Fruit fly (Drosophila melanogaster) whole organism, embryonic: Measurements from ENCODE around the gene mus302.

Experiments
- Aef1 ChIP-seq: fragments of 200-800 bp; sonication (Bioruptor generic); IDR thresholded peaks from 3 replicates; pipeline ENCODE4 v1.3.6; 2022; ENCODE audit warnings: missing biosample characterization, missing genetic modification characterization
- Bdp1 ChIP-seq: fragments of 200-800 bp; sonication (Bioruptor generic); optimal IDR thresholded peaks from 3 replicates; lab custom pipeline; 2016; ENCODE audit warnings: missing biosample characterization, missing genetic modification characterization
- BtbVII ChIP-seq: fragments of 200-800 bp; sonication (Bioruptor generic); optimal IDR thresholded peaks from 3 replicates; lab custom pipeline; 2017; ENCODE audit warnings: missing biosample characterization, mild to moderate bottlenecking, missing genetic modification characterization
- CG10321 ChIP-seq: fragments of 200-800 bp; sonication (Bioruptor generic); IDR thresholded peaks from 2 replicates; pipeline ENCODE4 v1.3.6; 2022; ENCODE audit warnings: missing biosample characterization, missing genetic modification characterization
- CG11093 ChIP-seq: fragments of 200-800 bp; sonication (Bioruptor generic); IDR thresholded peaks from 3 replicates; pipeline ENCODE4 v1.3.6; 2022; ENCODE audit warnings: missing biosample characterization, missing genetic modification characterization
- CG12155 ChIP-seq: fragments of 200-800 bp; sonication (Bioruptor generic); optimal IDR thresholded peaks from 3 replicates; lab custom pipeline; 2016; ENCODE audit warnings: missing biosample characterization, missing genetic modification characterization
- CG13424 ChIP-seq: fragments of 200-800 bp; sonication (Bioruptor generic); optimal IDR thresholded peaks from 2 replicates; lab custom pipeline; 2019; ENCODE audit warnings: missing biosample characterization, mild to moderate bottlenecking, missing genetic modification characterization, moderate library complexity
- CG14050 ChIP-seq: fragments of 200-800 bp; sonication (Bioruptor generic); IDR thresholded peaks from 3 replicates; pipeline ENCODE4 v1.3.6; 2022; ENCODE audit warnings: missing biosample characterization, missing genetic modification characterization
- CG14860 ChIP-seq: fragments of 200-800 bp; sonication (Bioruptor generic); IDR thresholded peaks from 3 replicates; pipeline ENCODE4 v1.3.6; 2022; ENCODE audit warnings: missing biosample characterization, missing genetic modification characterization; ENCODE audit not compliant: partially characterized antibody
- CG15269 ChIP-seq: fragments of 200-800 bp; sonication (Bioruptor generic); optimal IDR thresholded peaks from 2 replicates; lab custom pipeline; 2018; ENCODE audit warnings: missing biosample characterization, mild to moderate bottlenecking, missing genetic modification characterization, moderate library complexity
- CG17385 ChIP-seq: fragments of 200-800 bp; sonication (Bioruptor generic); optimal IDR thresholded peaks from 3 replicates; lab custom pipeline; 2018; ENCODE audit warnings: missing biosample characterization, mild to moderate bottlenecking, missing genetic modification characterization
- CG30431 ChIP-seq: fragments of 200-800 bp; sonication (Bioruptor generic); optimal IDR thresholded peaks from 2 replicates; lab custom pipeline; 2017; ENCODE audit warnings: missing biosample characterization, missing genetic modification characterization
- CG3163 ChIP-seq: fragments of 200-800 bp; sonication (Bioruptor generic); optimal IDR thresholded peaks from 3 replicates; lab custom pipeline; 2016; ENCODE audit warnings: missing biosample characterization, missing genetic modification characterization
- CG3281 ChIP-seq: fragments of 200-800 bp; sonication (Bioruptor generic); optimal IDR thresholded peaks from 3 replicates; lab custom pipeline; 2017; ENCODE audit warnings: missing biosample characterization, mild to moderate bottlenecking, missing genetic modification characterization
- CG5245 ChIP-seq: fragments of 200-800 bp; sonication (Bioruptor generic); optimal IDR thresholded peaks from 3 replicates; lab custom pipeline; 2016; ENCODE audit warnings: missing biosample characterization, missing genetic modification characterization
- CG7839 ChIP-seq: fragments of 200-800 bp; sonication (Bioruptor generic); optimal IDR thresholded peaks from 3 replicates; lab custom pipeline; 2018; ENCODE audit warnings: missing biosample characterization, mild to moderate bottlenecking, missing genetic modification characterization, moderate library complexity
- CG7987 ChIP-seq: fragments of 200-800 bp; sonication (Bioruptor generic); optimal IDR thresholded peaks from 2 replicates; lab custom pipeline; 2018; ENCODE audit warnings: missing biosample characterization, mild to moderate bottlenecking, missing genetic modification characterization, moderate library complexity
- CG8089 ChIP-seq: fragments of 200-800 bp; sonication (Bioruptor generic); optimal IDR thresholded peaks from 3 replicates; lab custom pipeline; 2016; ENCODE audit warnings: missing biosample characterization, missing genetic modification characterization
- CoRest ChIP-seq: fragments of 200-800 bp; sonication (Bioruptor generic); optimal IDR thresholded peaks from 3 replicates; lab custom pipeline; 2018; ENCODE audit warnings: missing biosample characterization, mild to moderate bottlenecking, missing genetic modification characterization, moderate library complexity
- Ets97D ChIP-seq: fragments of 200-800 bp; sonication (Bioruptor generic); optimal IDR thresholded peaks from 3 replicates; lab custom pipeline; 2016; ENCODE audit warnings: missing biosample characterization, missing genetic modification characterization
- Fer3 ChIP-seq: fragments of 200-800 bp; sonication (Bioruptor generic); optimal IDR thresholded peaks from 2 replicates; lab custom pipeline; 2018; ENCODE audit warnings: missing biosample characterization, mild to moderate bottlenecking, missing genetic modification characterization, moderate library complexity
- GATAe ChIP-seq: fragments of 200-800 bp; sonication (Bioruptor generic); conservative IDR thresholded peaks from 2 replicates; pipeline ENCODE4 v1.3.6; 2022; ENCODE audit warnings: missing biosample characterization, missing genetic modification characterization
- H15 ChIP-seq: fragments of 200-800 bp; sonication (Bioruptor generic); IDR thresholded peaks from 3 replicates; pipeline ENCODE4 v1.3.6; 2022; ENCODE audit warnings: missing biosample characterization, missing genetic modification characterization
- HLHmδ ChIP-seq: fragments of 200-800 bp; sonication (Bioruptor generic); optimal IDR thresholded peaks from 2 replicates; lab custom pipeline; 2018; ENCODE audit warnings: missing biosample characterization, mild to moderate bottlenecking, missing genetic modification characterization, moderate library complexity
- Jarid2 ChIP-seq: fragments of 200-800 bp; sonication (Bioruptor generic); optimal IDR thresholded peaks from 3 replicates; lab custom pipeline; 2017; ENCODE audit warnings: mild to moderate bottlenecking, missing biosample characterization, missing genetic modification reagents, missing genetic modification characterization
- MESR4 ChIP-seq: fragments of 200-800 bp; sonication (Bioruptor generic); optimal IDR thresholded peaks from 2 replicates; lab custom pipeline; 2018; ENCODE audit warnings: missing biosample characterization, mild to moderate bottlenecking, missing genetic modification characterization, moderate library complexity
- Oli ChIP-seq: fragments of 200-800 bp; sonication (Bioruptor generic); optimal IDR thresholded peaks from 2 replicates; lab custom pipeline; 2018; ENCODE audit warnings: missing biosample characterization, mild to moderate bottlenecking, missing genetic modification characterization, moderate library complexity
- Sin3A ChIP-seq: fragments of >200 bp; optimal IDR thresholded peaks from 2 replicates; lab custom pipeline; 2018
- al ChIP-seq: fragments of 200-800 bp; sonication (Bioruptor generic); IDR thresholded peaks from 2 replicates; pipeline ENCODE4 v1.3.6; 2022; ENCODE audit warnings: missing biosample characterization, missing genetic modification characterization
- amos ChIP-seq: fragments of 200-800 bp; sonication (Bioruptor generic); IDR thresholded peaks from 2 replicates; pipeline ENCODE4 v1.3.6; 2022; ENCODE audit warnings: missing biosample characterization, missing genetic modification characterization; ENCODE audit not compliant: partially characterized antibody
- chinmo ChIP-seq: fragments of 200-800 bp; sonication (Bioruptor generic); IDR thresholded peaks from 4 replicates; pipeline ENCODE4 v1.3.6; 2022; ENCODE audit warnings: missing biosample characterization, missing genetic modification characterization; ENCODE audit not compliant: partially characterized antibody
- dan ChIP-seq: fragments of 200-800 bp; sonication (Bioruptor generic); IDR thresholded peaks from 2 replicates; pipeline ENCODE4 v1.3.6; 2022; ENCODE audit warnings: missing biosample characterization, missing genetic modification characterization
- eve ChIP-seq, 2 experiments: fragments of >200 bp; optimal IDR thresholded peaks; 2 replicates each; lab custom pipeline; 2017; ENCODE audit warnings: missing biosample characterization in 2 of 2, missing genetic modification characterization in 2 of 2
- inv ChIP-seq: fragments of 200-800 bp; sonication (Bioruptor generic); IDR thresholded peaks from 2 replicates; pipeline ENCODE4 v1.3.6; 2022; ENCODE audit warnings: missing biosample characterization, missing genetic modification characterization; ENCODE audit not compliant: partially characterized antibody
- knrl ChIP-seq: fragments of 200-800 bp; sonication (Bioruptor generic); IDR thresholded peaks from 3 replicates; pipeline ENCODE4 v1.3.6; 2022; ENCODE audit warnings: missing biosample characterization, missing genetic modification characterization; ENCODE audit not compliant: partially characterized antibody
- lab ChIP-seq: fragments of 200-800 bp; sonication (Bioruptor generic); optimal IDR thresholded peaks from 3 replicates; lab custom pipeline; 2017; ENCODE audit warnings: missing biosample characterization, missing genetic modification characterization, mild to moderate bottlenecking, moderate library complexity, missing genetic modification reagents
- luna ChIP-seq: fragments of 200-800 bp; sonication (Bioruptor generic); optimal IDR thresholded peaks from 2 replicates; lab custom pipeline; 2016; ENCODE audit warnings: missing biosample characterization, missing genetic modification characterization
- peb ChIP-seq: fragments of 200-800 bp; sonication (Bioruptor generic); IDR thresholded peaks from 2 replicates; pipeline ENCODE4 v1.3.6; 2022; ENCODE audit warnings: missing biosample characterization, missing genetic modification characterization
- prd ChIP-seq, 3 experiments: fragments of >200 bp in 2 of 3; fragments of 200-800 bp in 1 of 3; sonication (Bioruptor generic) in 1 of 3; optimal IDR thresholded peaks in 2 of 3; IDR thresholded peaks in 1 of 3; 2 replicates in 2 of 3; 3 replicates in 1 of 3; pipeline versions ENCODE4 v1.3.6 to Lab custom; 2017 to 2022; ENCODE audit warnings: missing biosample characterization in 1 of 3, missing genetic modification characterization in 1 of 3
- scrt ChIP-seq: fragments of 200-800 bp; sonication (Bioruptor generic); optimal IDR thresholded peaks from 2 replicates; lab custom pipeline; 2018; ENCODE audit warnings: missing biosample characterization, mild to moderate bottlenecking, missing genetic modification characterization, moderate library complexity
- sima ChIP-seq: fragments of 200-800 bp; sonication (Bioruptor generic); optimal IDR thresholded peaks from 2 replicates; lab custom pipeline; 2016; ENCODE audit warnings: missing biosample characterization, missing genetic modification characterization
- slbo ChIP-seq: fragments of 200-800 bp; sonication (Bioruptor generic); IDR thresholded peaks from 2 replicates; pipeline ENCODE4 v1.3.6; 2022; ENCODE audit warnings: missing biosample characterization, missing genetic modification characterization
- sug ChIP-seq: fragments of 200-800 bp; optimal IDR thresholded peaks from 2 replicates; lab custom pipeline; 2019; ENCODE audit warnings: missing biosample characterization, mild to moderate bottlenecking, missing genetic modification characterization, moderate library complexity
- toy ChIP-seq: fragments of 200-800 bp; sonication (Bioruptor generic); IDR thresholded peaks from 2 replicates; pipeline ENCODE4 v1.3.6; 2022; ENCODE audit warnings: missing biosample characterization, missing genetic modification characterization
- trem ChIP-seq: fragments of 200-800 bp; optimal IDR thresholded peaks from 3 replicates; lab custom pipeline; 2019; ENCODE audit warnings: missing biosample characterization, mild to moderate bottlenecking, missing genetic modification characterization, moderate library complexity
- trh ChIP-seq: fragments of 200-800 bp; sonication (Bioruptor generic); optimal IDR thresholded peaks from 2 replicates; lab custom pipeline; 2016; ENCODE audit warnings: missing biosample characterization, missing genetic modification characterization
- zfh2 ChIP-seq: fragments of 200-800 bp; sonication (Bioruptor generic); optimal IDR thresholded peaks from 2 replicates; lab custom pipeline; 2016; ENCODE audit warnings: missing biosample characterization, missing genetic modification characterization

Gene mus302

DNA sequence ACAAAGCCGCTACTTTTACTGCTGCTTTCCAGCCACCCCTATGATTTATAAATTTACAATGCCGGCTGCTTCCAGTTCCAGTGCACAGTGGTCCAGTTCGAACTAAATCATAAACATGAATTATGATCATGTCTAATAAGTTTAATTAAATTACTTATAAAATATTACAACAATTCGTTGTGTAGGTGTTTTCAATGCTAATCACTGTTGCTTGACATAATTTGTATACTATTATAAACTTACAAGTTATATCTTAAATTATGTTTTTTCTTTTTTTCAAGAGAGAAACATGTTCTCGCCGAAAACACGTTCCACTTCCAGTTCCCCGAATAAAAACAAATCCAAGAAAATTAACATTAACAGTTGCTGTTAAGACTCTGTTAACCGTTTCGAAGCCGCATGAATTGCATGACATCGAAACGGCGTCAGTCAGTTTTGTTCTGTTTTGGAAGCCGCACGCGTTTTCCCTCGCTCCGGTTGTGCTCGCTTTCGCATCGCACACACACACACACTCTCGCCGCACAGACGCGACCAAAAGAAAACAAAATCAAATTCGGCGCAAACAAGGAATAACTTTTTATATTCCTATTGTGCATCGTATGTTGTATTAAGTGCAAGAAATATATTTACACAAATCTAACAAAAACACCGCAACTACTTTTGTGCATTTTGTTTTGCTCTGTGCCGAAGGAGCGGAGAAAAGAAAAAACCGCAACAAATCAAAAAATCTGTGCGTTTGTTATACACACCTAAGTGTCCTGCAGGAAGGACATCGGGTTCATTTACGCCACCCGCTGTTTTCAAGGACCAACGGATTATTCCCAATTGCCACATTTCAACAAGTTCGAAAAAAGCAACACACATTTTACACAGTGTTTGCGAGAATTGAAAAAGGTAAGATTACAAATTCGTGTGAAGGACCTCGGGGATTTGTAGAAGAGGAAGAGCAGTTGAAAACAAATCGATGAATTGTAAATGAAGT is 13.6 kb downstream of the mus302 start, which contains the start of gene Nrt (continued):
- peak; percentile 25 for TF ChIP-seq CG7987 (GFP tag; lab: Kevin White, UChicago)
- peak; percentile 23; the same call in 1 of the 2 replicates for TF ChIP-seq slbo (GFP tag; lab: Robert Waterston, UW)
- TF ChIP-seq inv (GFP tag; lab: Robert Waterston, UW), result 0 out of 2 replicates have a peak, but pooled peaks have one; percentile 24
- peak; percentile 83 for TF ChIP-seq CG13424
- no peak for TF ChIP-seq CG5245 (GFP tag; lab: Kevin White, UChicago)
- no peak for TF ChIP-seq CG10321 (GFP tag; lab: Robert Waterston, UW)
- no peak for TF ChIP-seq Sin3A
- peak; percentile 69 for TF ChIP-seq CG17385 (GFP tag; lab: Kevin White, UChicago)
- TF ChIP-seq amos (GFP tag; lab: Robert Waterston, UW), result peak; percentile 50
- TF ChIP-seq eve (GFP tag; optimal IDR thresholded peaks at IDR 0.05; lab: Kevin White, UChicago), result peak in 1 of 2 experiments; percentile 89
- TF ChIP-seq knrl (GFP tag; lab: Robert Waterston, UW), result no peak; the same call in 1 of the 3 replicates
- TF ChIP-seq CG15269 (tag; lab: Kevin White, UChicago), result peak; percentile 73
- TF ChIP-seq CG14860 (GFP tag; lab: Robert Waterston, UW), result peak; percentile 22; the same call in 1 of the 3 replicates
- peak; percentile 63 for TF ChIP-seq BtbVII
- peak; percentile 68 for TF ChIP-seq sug (tag; lab: Kevin White, UChicago)
- no peak for TF ChIP-seq CG11093 (GFP tag; lab: Robert Waterston, UW)
- TF ChIP-seq zfh2 (GFP tag; lab: Kevin White, UChicago), result no peak
- TF ChIP-seq toy, result no peak
- peak; percentile 38 for TF ChIP-seq trem (tag; lab: Kevin White, UChicago)
- peak; percentile 99 for TF ChIP-seq Jarid2 (GFP tag; lab: Kevin White, UChicago)
- TF ChIP-seq CG3163, result peak; percentile 1
- peak; percentile 65 for TF ChIP-seq Oli (tag; lab: Kevin White, UChicago)
- peak; percentile 80 for TF ChIP-seq lab (GFP tag; lab: Kevin White, UChicago)
- no peak for TF ChIP-seq luna (GFP tag; lab: Kevin White, UChicago)
- TF ChIP-seq dan (GFP tag; lab: Robert Waterston, UW), result no peak
- TF ChIP-seq CG30431, result no peak
- peak; percentile 69 for TF ChIP-seq CoRest (tag; lab: Kevin White, UChicago)
- TF ChIP-seq CG14050 (GFP tag; lab: Robert Waterston, UW), result peak; percentile 59; the same call in 2 of the 3 replicates
- TF ChIP-seq chinmo (GFP tag; lab: Robert Waterston, UW), result peak; percentile 88
- no peak for TF ChIP-seq sima (GFP tag; lab: Kevin White, UChicago)
- TF ChIP-seq Bdp1, result no peak
- peak; percentile 70 for TF ChIP-seq CG3281 (GFP tag; lab: Kevin White, UChicago)
- TF ChIP-seq Ets97D (GFP tag; lab: Kevin White, UChicago), result no peak
- no peak for TF ChIP-seq peb
- peak; percentile 48; the same call in 1 of the 3 replicates for TF ChIP-seq Aef1 (GFP tag; lab: Robert Waterston, UW)
- TF ChIP-seq HLHmδ, result peak; percentile 55
- TF ChIP-seq prd (optimal IDR thresholded peaks at IDR 0.05; lab: Kevin White, UChicago), result no peak
- peak; percentile 66 for TF ChIP-seq prd (GFP tag; IDR thresholded peaks at IDR 0.05; lab: Robert Waterston, UW)
- TF ChIP-seq CG8089 (GFP tag; lab: Kevin White, UChicago), result peak; percentile 9
- TF ChIP-seq al, result no peak
- TF ChIP-seq trh (GFP tag; lab: Kevin White, UChicago), result no peak
- TF ChIP-seq CG12155 (GFP tag; lab: Kevin White, UChicago), result peak; percentile 12
- TF ChIP-seq Fer3 (tag; lab: Kevin White, UChicago), result peak; percentile 19
- TF ChIP-seq scrt (GFP tag; lab: Kevin White, UChicago), result peak; percentile 45
- peak; percentile 1 for TF ChIP-seq MESR4 (GFP tag; lab: Kevin White, UChicago)
- TF ChIP-seq CG7839, result peak; percentile 63
- TF ChIP-seq H15 (GFP tag; lab: Robert Waterston, UW), result no peak
- no peak for TF ChIP-seq GATAe (GFP tag; lab: Robert Waterston, UW)
